Fruit fly (Drosophila melanogaster) whole organism, embryonic: Measurements from ENCODE around the gene ca.

ENCODE experiments used
- Aef1 ChIP-seq: fragments of 200-800 bp; sonication (Bioruptor generic); IDR thresholded peaks from 3 replicates; pipeline ENCODE4 v1.3.6; 2022; ENCODE audit warnings: missing biosample characterization, missing genetic modification characterization
- Blimp-1 ChIP-seq: fragments of 200-800 bp; sonication (Bioruptor generic); optimal IDR thresholded peaks from 3 replicates; lab custom pipeline; 2018; ENCODE audit warnings: missing biosample characterization, missing genetic modification characterization, mild to moderate bottlenecking, moderate library complexity, missing genetic modification reagents
- Bteb2 ChIP-seq: fragments of 200-800 bp; sonication (Bioruptor generic); optimal IDR thresholded peaks from 2 replicates; lab custom pipeline; 2016; ENCODE audit warnings: missing biosample characterization, missing genetic modification characterization
- CG10147 ChIP-seq: fragments of 200-800 bp; sonication (Bioruptor generic); optimal IDR thresholded peaks from 2 replicates; lab custom pipeline; 2019; ENCODE audit warnings: missing biosample characterization, mild to moderate bottlenecking, missing genetic modification characterization, moderate library complexity
- CG10209 ChIP-seq: fragments of 200-800 bp; sonication (Bioruptor generic); optimal IDR thresholded peaks from 3 replicates; lab custom pipeline; 2017; ENCODE audit warnings: missing biosample characterization, mild to moderate bottlenecking, missing genetic modification characterization, missing genetic modification reagents
- CG10267 ChIP-seq: fragments of 200-800 bp; sonication (Bioruptor generic); optimal IDR thresholded peaks from 2 replicates; lab custom pipeline; 2018; ENCODE audit warnings: missing biosample characterization, mild to moderate bottlenecking, missing genetic modification characterization, moderate library complexity
- CG10979 ChIP-seq: fragments of 200-800 bp; sonication (Bioruptor generic); optimal IDR thresholded peaks from 2 replicates; lab custom pipeline; 2018; ENCODE audit warnings: missing biosample characterization, mild to moderate bottlenecking, missing genetic modification characterization, moderate library complexity
- CG11695 ChIP-seq: fragments of 200-800 bp; sonication (Bioruptor generic); IDR thresholded peaks from 3 replicates; pipeline ENCODE4 v1.3.6; 2022; ENCODE audit warnings: missing biosample characterization, missing genetic modification characterization
- CG12391 ChIP-seq: fragments of 200-800 bp; sonication (Bioruptor generic); optimal IDR thresholded peaks from 3 replicates; lab custom pipeline; 2018; ENCODE audit warnings: missing biosample characterization, mild to moderate bottlenecking, missing genetic modification characterization, moderate library complexity
- CG13775 ChIP-seq: fragments of 200-800 bp; sonication (Bioruptor generic); optimal IDR thresholded peaks from 3 replicates; lab custom pipeline; 2017; ENCODE audit warnings: missing biosample characterization, mild to moderate bottlenecking, missing genetic modification characterization
- CG14710 ChIP-seq: fragments of 200-800 bp; sonication (Bioruptor generic); optimal IDR thresholded peaks from 3 replicates; lab custom pipeline; 2019; ENCODE audit warnings: missing biosample characterization, mild to moderate bottlenecking, missing genetic modification characterization, moderate library complexity
- CG15269 ChIP-seq: fragments of 200-800 bp; sonication (Bioruptor generic); optimal IDR thresholded peaks from 2 replicates; lab custom pipeline; 2018; ENCODE audit warnings: missing biosample characterization, mild to moderate bottlenecking, missing genetic modification characterization, moderate library complexity
- CG17385 ChIP-seq: fragments of 200-800 bp; sonication (Bioruptor generic); optimal IDR thresholded peaks from 3 replicates; lab custom pipeline; 2018; ENCODE audit warnings: missing biosample characterization, mild to moderate bottlenecking, missing genetic modification characterization
- CG17612 ChIP-seq: fragments of 200-800 bp; sonication (Bioruptor generic); IDR thresholded peaks from 2 replicates; pipeline ENCODE4 v1.3.6; 2022; ENCODE audit warnings: missing biosample characterization, missing genetic modification characterization
- CG1792 ChIP-seq: fragments of 200-800 bp; sonication (Bioruptor generic); optimal IDR thresholded peaks from 2 replicates; lab custom pipeline; 2016; ENCODE audit warnings: missing biosample characterization, missing genetic modification characterization
- CG18599 ChIP-seq: fragments of 200-800 bp; sonication (Bioruptor generic); optimal IDR thresholded peaks from 3 replicates; lab custom pipeline; 2017; ENCODE audit warnings: missing biosample characterization, missing genetic modification characterization, mild to moderate bottlenecking, moderate library complexity, missing genetic modification reagents
- CG30403 ChIP-seq: fragments of 200-800 bp; sonication (Bioruptor generic); optimal IDR thresholded peaks from 3 replicates; lab custom pipeline; 2016; ENCODE audit warnings: missing biosample characterization, missing genetic modification characterization
- CG8290 ChIP-seq, 3 experiments: fragments of 200-800 bp; sonication (Bioruptor generic); optimal IDR thresholded peaks; 2 replicates each; lab custom pipeline; 2016 to 2019; ENCODE audit warnings: missing biosample characterization in 3 of 3, missing genetic modification characterization in 3 of 3, mild to moderate bottlenecking in 2 of 3, moderate library complexity in 1 of 3
- CG9727 ChIP-seq: fragments of 200-800 bp; sonication (Bioruptor generic); optimal IDR thresholded peaks from 3 replicates; lab custom pipeline; 2017; ENCODE audit warnings: missing biosample characterization, mild to moderate bottlenecking, missing genetic modification characterization
- CHES-1-like ChIP-seq: fragments of 200-800 bp; sonication (Bioruptor generic); optimal IDR thresholded peaks from 2 replicates; lab custom pipeline; 2016; ENCODE audit warnings: missing biosample characterization, missing genetic modification characterization
- Chrac-16 ChIP-seq: fragments of 200-800 bp; sonication (Bioruptor generic); optimal IDR thresholded peaks from 3 replicates; lab custom pipeline; 2016; ENCODE audit warnings: missing biosample characterization, missing genetic modification characterization
- E2f1 ChIP-seq: fragments of 200-800 bp; sonication (Bioruptor generic); IDR thresholded peaks from 2 replicates; pipeline ENCODE4 v1.3.6; 2022; ENCODE audit warnings: missing biosample characterization, missing genetic modification characterization
- Ets65A ChIP-seq: fragments of 200-800 bp; sonication (Bioruptor generic); peaks from one replicate; lab custom pipeline; 2016; ENCODE audit warnings: missing biosample characterization, missing genetic modification characterization
- Gug ChIP-seq: fragments of 200-800 bp; sonication (Bioruptor generic); IDR thresholded peaks from 4 replicates; pipeline ENCODE4 v1.3.6; 2022; ENCODE audit warnings: missing biosample characterization, missing genetic modification characterization
- H2.0 ChIP-seq: fragments of 200-800 bp; sonication (Bioruptor generic); IDR thresholded peaks from 2 replicates; pipeline ENCODE4 v1.3.6; 2022; ENCODE audit warnings: missing biosample characterization, missing genetic modification characterization
- Hey ChIP-seq: fragments of 200-800 bp; sonication (Bioruptor generic); optimal IDR thresholded peaks from 3 replicates; lab custom pipeline; 2018; ENCODE audit warnings: missing biosample characterization, mild to moderate bottlenecking, missing genetic modification characterization
- Hr3 ChIP-seq: fragments of 200-800 bp; sonication (Bioruptor generic); optimal IDR thresholded peaks from 3 replicates; lab custom pipeline; 2016; ENCODE audit warnings: missing biosample characterization, missing genetic modification characterization
- PHDP ChIP-seq: fragments of 200-800 bp; sonication (Bioruptor generic); optimal IDR thresholded peaks from 3 replicates; lab custom pipeline; 2018; ENCODE audit warnings: missing biosample characterization, mild to moderate bottlenecking, missing genetic modification characterization, moderate library complexity
- Pdp1 ChIP-seq, 2 experiments: fragments of 200-800 bp; sonication (Bioruptor generic); optimal IDR thresholded peaks; 3 replicates each; lab custom pipeline; 2016; ENCODE audit warnings: missing biosample characterization in 2 of 2, missing genetic modification characterization in 2 of 2, mild to moderate bottlenecking in 1 of 2, moderate library complexity in 1 of 2
- Sox102F ChIP-seq: fragments of 200-800 bp; sonication (Bioruptor generic); optimal IDR thresholded peaks from 2 replicates; lab custom pipeline; 2018; ENCODE audit warnings: missing biosample characterization, mild to moderate bottlenecking, missing genetic modification characterization, moderate library complexity
- dati ChIP-seq: fragments of 200-800 bp; sonication (Bioruptor generic); IDR thresholded peaks from 2 replicates; pipeline ENCODE4 v1.3.6; 2022; ENCODE audit warnings: missing biosample characterization, missing genetic modification characterization
- dmrt99B ChIP-seq: fragments of 200-800 bp; sonication (Bioruptor generic); optimal IDR thresholded peaks from 2 replicates; lab custom pipeline; 2018; ENCODE audit warnings: missing biosample characterization, mild to moderate bottlenecking, missing genetic modification characterization, moderate library complexity
- dysf ChIP-seq: fragments of 200-800 bp; sonication (Bioruptor generic); IDR thresholded peaks from 3 replicates; pipeline ENCODE4 v1.3.6; 2022; ENCODE audit warnings: missing biosample characterization, missing genetic modification characterization
- grau ChIP-seq: fragments of 200-800 bp; optimal IDR thresholded peaks from 3 replicates; lab custom pipeline; 2019; ENCODE audit warnings: missing biosample characterization, mild to moderate bottlenecking, missing genetic modification characterization, moderate library complexity
- ind ChIP-seq: fragments of 200-800 bp; sonication (Bioruptor generic); optimal IDR thresholded peaks from 3 replicates; lab custom pipeline; 2016; ENCODE audit warnings: missing biosample characterization, missing genetic modification characterization
- ken ChIP-seq: fragments of 200-800 bp; sonication (Bioruptor generic); IDR thresholded peaks from 3 replicates; pipeline ENCODE4 v1.3.6; 2022; ENCODE audit warnings: missing biosample characterization, missing genetic modification characterization
- lbe ChIP-seq: fragments of 200-800 bp; sonication (Bioruptor generic); optimal IDR thresholded peaks from 2 replicates; lab custom pipeline; 2016; ENCODE audit warnings: missing biosample characterization, mild to moderate bottlenecking, missing genetic modification characterization
- lmd ChIP-seq: fragments of 200-800 bp; sonication (Bioruptor generic); IDR thresholded peaks from 2 replicates; pipeline ENCODE4 v1.3.6; 2022; ENCODE audit warnings: missing biosample characterization, missing genetic modification characterization
- mam ChIP-seq: fragments of 200-800 bp; sonication (Bioruptor generic); optimal IDR thresholded peaks from 3 replicates; lab custom pipeline; 2016; ENCODE audit warnings: missing biosample characterization, missing genetic modification characterization
- nom ChIP-seq: fragments of 200-800 bp; sonication (Bioruptor generic); optimal IDR thresholded peaks from 2 replicates; lab custom pipeline; 2017; ENCODE audit warnings: missing biosample characterization, missing genetic modification characterization, mild to moderate bottlenecking, moderate library complexity, missing genetic modification reagents
- p53 ChIP-seq: fragments of 200-800 bp; sonication (Bioruptor generic); optimal IDR thresholded peaks from 2 replicates; lab custom pipeline; 2016; ENCODE audit warnings: missing biosample characterization, missing genetic modification characterization
- phol ChIP-seq: fragments of 200-800 bp; sonication (Bioruptor generic); optimal IDR thresholded peaks from 3 replicates; lab custom pipeline; 2018; ENCODE audit warnings: missing biosample characterization, mild to moderate bottlenecking, missing genetic modification characterization, moderate library complexity
- ranshi ChIP-seq: fragments of 200-800 bp; sonication (Bioruptor generic); IDR thresholded peaks from 2 replicates; pipeline ENCODE4 v1.3.6; 2022; ENCODE audit warnings: missing biosample characterization, missing genetic modification characterization
- sqz ChIP-seq: fragments of 200-800 bp; sonication (Bioruptor generic); optimal IDR thresholded peaks from 3 replicates; lab custom pipeline; 2018; ENCODE audit warnings: missing biosample characterization, mild to moderate bottlenecking, missing genetic modification characterization
- tin ChIP-seq: fragments of 200-800 bp; sonication (Bioruptor generic); optimal IDR thresholded peaks from 3 replicates; lab custom pipeline; 2016; ENCODE audit warnings: missing biosample characterization, missing genetic modification characterization
- tll ChIP-seq, 2 experiments: fragments of 200-800 bp in 1 of 2; fragments of >200 bp in 1 of 2; sonication (Bioruptor generic) in 1 of 2; optimal IDR thresholded peaks; 2 replicates each; lab custom pipeline; 2017 to 2019; ENCODE audit warnings: missing biosample characterization in 2 of 2, missing genetic modification characterization in 2 of 2, mild to moderate bottlenecking in 1 of 2, moderate library complexity in 1 of 2
- trem ChIP-seq: fragments of 200-800 bp; optimal IDR thresholded peaks from 3 replicates; lab custom pipeline; 2019; ENCODE audit warnings: missing biosample characterization, mild to moderate bottlenecking, missing genetic modification characterization, moderate library complexity
- tx ChIP-seq: fragments of 200-800 bp; sonication (Bioruptor generic); optimal IDR thresholded peaks from 2 replicates; lab custom pipeline; 2016; ENCODE audit warnings: missing biosample characterization, missing genetic modification characterization
- vvl ChIP-seq: fragments of 200-800 bp; sonication (Bioruptor generic); IDR thresholded peaks from 2 replicates; pipeline ENCODE4 v1.3.6; 2022; ENCODE audit warnings: missing biosample characterization, missing genetic modification characterization

ca gene

DNA sequence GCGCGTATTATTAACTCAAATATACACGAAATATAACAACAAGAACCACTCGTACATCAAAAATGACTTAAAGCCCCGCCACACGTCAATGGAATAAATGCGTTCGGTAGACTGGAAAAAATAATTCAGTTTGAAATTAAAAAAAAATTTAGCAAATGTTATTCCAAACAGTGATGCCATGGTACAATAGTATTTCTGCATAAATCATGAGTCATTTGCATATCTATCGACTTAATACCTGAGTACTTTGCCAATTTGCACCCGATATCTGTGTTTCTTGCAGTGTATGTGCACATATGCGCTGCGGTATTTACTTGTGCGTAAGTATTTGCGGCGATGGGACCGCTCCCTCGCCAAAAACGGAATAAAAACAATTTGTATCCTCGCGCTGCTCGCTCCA, 43.5 kb upstream of the ca start (continued):
- TF ChIP-seq dysf (GFP tag; lab: Robert Waterston, UW) (peak; percentile 47; the same call in 2 of the 3 replicates), p53 (GFP tag; lab: Kevin White, UChicago) (no peak), phol (tag; lab: Kevin White, UChicago) (peak; percentile 45), CG11695 (GFP tag; lab: Robert Waterston, UW) (0 out of 3 replicates have a peak, but pooled peaks have one; percentile 37), ken (GFP tag; lab: Robert Waterston, UW) (no peak), CG17385 (GFP tag; lab: Kevin White, UChicago) (peak; percentile 9), dmrt99B (tag; lab: Kevin White, UChicago) (peak; percentile 47), CG9727 (GFP tag; lab: Kevin White, UChicago) (peak; percentile 17), grau (tag; lab: Kevin White, UChicago) (peak; percentile 34), tx (GFP tag; lab: Kevin White, UChicago) (peak; percentile 5), CG14710 (tag; lab: Kevin White, UChicago) (peak; percentile 23), Chrac-16 (peak; percentile 26), CG10209 (peak; percentile 25), CG18599 (GFP tag; lab: Kevin White, UChicago) (peak; percentile 21), CG1792 (peak; percentile 38), Gug (0 out of 4 replicates have a peak, but pooled peaks have one; percentile 27), trem (no peak), CG13775 (peak; percentile 24), CG12391 (tag; lab: Kevin White, UChicago) (peak; percentile 13), Bteb2 (peak; percentile 23), lmd (GFP tag; lab: Robert Waterston, UW) (0 out of 2 replicates have a peak, but pooled peaks have one; percentile 27), tin (peak; percentile 46), Blimp-1 (GFP tag; lab: Kevin White, UChicago) (peak; percentile 39), CHES-1-like (GFP tag; lab: Kevin White, UChicago) (no peak), CG10267 (tag; lab: Kevin White, UChicago) (peak; percentile 12), ind (GFP tag; lab: Kevin White, UChicago) (peak; percentile 51), CG8290 (GFP tag; optimal IDR thresholded peaks at IDR 0.05; lab: Kevin White, UChicago) (no peak), CG8290 (tag; optimal IDR thresholded peaks at IDR 0.05; lab: Kevin White, UChicago) (peak in 1 of 2 experiments; percentile 43), PHDP (tag; lab: Kevin White, UChicago) (peak; percentile 26), CG10979 (tag; lab: Kevin White, UChicago) (peak; percentile 23), ranshi (GFP tag; lab: Robert Waterston, UW) (peak; percentile 30; the same call in 1 of the 2 replicates), vvl (GFP tag; lab: Robert Waterston, UW) (peak; percentile 57; the same call in 1 of the 2 replicates), lbe (GFP tag; lab: Kevin White, UChicago) (peak; percentile 98), sqz (no peak), CG30403 (peak; percentile 31), Hey (tag; lab: Kevin White, UChicago) (no peak), CG17612 (GFP tag; lab: Robert Waterston, UW) (no peak), E2f1 (GFP tag; lab: Robert Waterston, UW) (peak; percentile 25; the same call in 1 of the 2 replicates), Pdp1 (GFP tag; optimal IDR thresholded peaks at IDR 0.05; lab: Kevin White, UChicago) (peak; percentile 7 to 8), Hr3 (GFP tag; lab: Kevin White, UChicago) (peak; percentile 6), nom (GFP tag; lab: Kevin White, UChicago) (peak; percentile 47), tll (GFP tag; optimal IDR thresholded peaks at IDR 0.05; lab: Kevin White, UChicago) (no peak), Aef1 (peak; percentile 25; the same call in 1 of the 3 replicates), dati (GFP tag; lab: Robert Waterston, UW) (no peak), Sox102F (GFP tag; lab: Kevin White, UChicago) (peak; percentile 54), H2.0 (peak; percentile 26; the same call in 1 of the 2 replicates), mam (GFP tag; lab: Kevin White, UChicago) (peak; percentile 23), Ets65A (GFP tag; lab: Kevin White, UChicago) (peak; percentile 1), CG10147 (GFP tag; lab: Kevin White, UChicago) (no peak), CG15269 (tag; lab: Kevin White, UChicago) (peak; percentile 19)
